Fruit fly (Drosophila melanogaster) whole organism, embryonic: Measurements from ENCODE around the gene bsh.

Experiments used
- Blimp-1 ChIP-seq: fragments of 200-800 bp; sonication (Bioruptor generic); optimal IDR thresholded peaks from 3 replicates; lab custom pipeline; 2018; ENCODE audit warnings: missing biosample characterization, missing genetic modification characterization, mild to moderate bottlenecking, moderate library complexity, missing genetic modification reagents
- BtbVII ChIP-seq: fragments of 200-800 bp; sonication (Bioruptor generic); optimal IDR thresholded peaks from 3 replicates; lab custom pipeline; 2017; ENCODE audit warnings: missing biosample characterization, mild to moderate bottlenecking, missing genetic modification characterization
- CG10147 ChIP-seq: fragments of 200-800 bp; sonication (Bioruptor generic); optimal IDR thresholded peaks from 2 replicates; lab custom pipeline; 2019; ENCODE audit warnings: missing biosample characterization, mild to moderate bottlenecking, missing genetic modification characterization, moderate library complexity
- CG1024 ChIP-seq: fragments of 200-800 bp; sonication (Bioruptor generic); IDR thresholded peaks from 2 replicates; pipeline ENCODE4 v1.3.6; 2022; ENCODE audit warnings: missing biosample characterization, missing genetic modification characterization
- CG10543 ChIP-seq: fragments of 200-800 bp; sonication (Bioruptor generic); optimal IDR thresholded peaks from 3 replicates; lab custom pipeline; 2017; ENCODE audit warnings: missing biosample characterization, mild to moderate bottlenecking, missing genetic modification characterization, moderate library complexity
- CG11695 ChIP-seq: fragments of 200-800 bp; sonication (Bioruptor generic); IDR thresholded peaks from 3 replicates; pipeline ENCODE4 v1.3.6; 2022; ENCODE audit warnings: missing biosample characterization, missing genetic modification characterization
- CG12744 ChIP-seq: fragments of 200-800 bp; sonication (Bioruptor generic); optimal IDR thresholded peaks from 2 replicates; lab custom pipeline; 2016; ENCODE audit warnings: missing biosample characterization, missing genetic modification characterization
- CG13296 ChIP-seq: fragments of 200-800 bp; sonication (Bioruptor generic); optimal IDR thresholded peaks from 3 replicates; lab custom pipeline; 2018; ENCODE audit warnings: missing biosample characterization, mild to moderate bottlenecking, missing genetic modification characterization
- CG13624 ChIP-seq: fragments of 200-800 bp; sonication (Bioruptor generic); optimal IDR thresholded peaks from 2 replicates; lab custom pipeline; 2016; ENCODE audit warnings: missing biosample characterization, missing genetic modification characterization
- CG14050 ChIP-seq: fragments of 200-800 bp; sonication (Bioruptor generic); IDR thresholded peaks from 3 replicates; pipeline ENCODE4 v1.3.6; 2022; ENCODE audit warnings: missing biosample characterization, missing genetic modification characterization
- CG14441 ChIP-seq: fragments of 200-800 bp; sonication (Bioruptor generic); IDR thresholded peaks from 2 replicates; pipeline ENCODE4 v1.3.6; 2022; ENCODE audit warnings: missing biosample characterization, missing genetic modification characterization
- CG14710 ChIP-seq: fragments of 200-800 bp; sonication (Bioruptor generic); optimal IDR thresholded peaks from 3 replicates; lab custom pipeline; 2019; ENCODE audit warnings: missing biosample characterization, mild to moderate bottlenecking, missing genetic modification characterization, moderate library complexity
- CG15601 ChIP-seq: fragments of 200-800 bp; sonication (Bioruptor generic); optimal IDR thresholded peaks from 3 replicates; lab custom pipeline; 2019; ENCODE audit warnings: missing biosample characterization, mild to moderate bottlenecking, missing genetic modification characterization, moderate library complexity
- CG16813 ChIP-seq: fragments of 200-800 bp; sonication (Bioruptor generic); IDR thresholded peaks from 3 replicates; pipeline ENCODE4 v1.3.6; 2022; ENCODE audit warnings: missing biosample characterization, missing genetic modification characterization; ENCODE audit not compliant: partially characterized antibody
- CG16863 ChIP-seq: fragments of 200-800 bp; sonication (Bioruptor generic); optimal IDR thresholded peaks from 3 replicates; lab custom pipeline; 2016; ENCODE audit warnings: missing biosample characterization, missing genetic modification characterization
- CG1832 ChIP-seq: fragments of 200-800 bp; sonication (Bioruptor generic); optimal IDR thresholded peaks from 2 replicates; lab custom pipeline; 2017; ENCODE audit warnings: missing biosample characterization, mild to moderate bottlenecking, missing genetic modification characterization, inconsistent platforms
- CG2712 ChIP-seq: fragments of 200-800 bp; optimal IDR thresholded peaks from 3 replicates; lab custom pipeline; 2019; ENCODE audit warnings: missing biosample characterization, mild to moderate bottlenecking, missing genetic modification characterization, moderate library complexity
- CG31441 ChIP-seq: fragments of 200-800 bp; sonication (Bioruptor generic); IDR thresholded peaks from 2 replicates; pipeline ENCODE4 v1.3.6; 2022; ENCODE audit warnings: missing biosample characterization, missing genetic modification characterization
- CG3163 ChIP-seq: fragments of 200-800 bp; sonication (Bioruptor generic); optimal IDR thresholded peaks from 3 replicates; lab custom pipeline; 2016; ENCODE audit warnings: missing biosample characterization, missing genetic modification characterization
- CG3726 ChIP-seq: fragments of 200-800 bp; sonication (Bioruptor generic); IDR thresholded peaks from 3 replicates; pipeline ENCODE4, ENCODE4 v1.3.6; 2022; ENCODE audit warnings: missing biosample characterization, missing genetic modification characterization
- CG3995 ChIP-seq: fragments of 200-800 bp; sonication (Bioruptor generic); optimal IDR thresholded peaks from 3 replicates; lab custom pipeline; 2016; ENCODE audit warnings: missing biosample characterization, missing genetic modification characterization
- CG8924 ChIP-seq: fragments of 200-800 bp; optimal IDR thresholded peaks from 3 replicates; lab custom pipeline; 2019; ENCODE audit warnings: missing biosample characterization, mild to moderate bottlenecking, missing genetic modification characterization, moderate library complexity
- Dek ChIP-seq: fragments of 200-800 bp; sonication (Bioruptor generic); optimal IDR thresholded peaks from 3 replicates; lab custom pipeline; 2019; ENCODE audit warnings: missing biosample characterization, mild to moderate bottlenecking, missing genetic modification characterization, moderate library complexity
- Doc3 ChIP-seq: fragments of 200-800 bp; sonication (Bioruptor generic); IDR thresholded peaks from 3 replicates; pipeline ENCODE4 v1.3.6; 2022; ENCODE audit warnings: missing biosample characterization, missing genetic modification characterization; ENCODE audit not compliant: partially characterized antibody
- Hr39 ChIP-seq: fragments of >200 bp; optimal IDR thresholded peaks from 2 replicates; lab custom pipeline; 2017
- Lim3 ChIP-seq: fragments of 200-800 bp; sonication (Bioruptor generic); IDR thresholded peaks from 2 replicates; pipeline ENCODE4 v1.3.6; 2022; ENCODE audit warnings: missing biosample characterization, missing genetic modification characterization
- Max ChIP-seq: fragments of 200-800 bp; sonication (Bioruptor generic); optimal IDR thresholded peaks from 2 replicates; lab custom pipeline; 2016; ENCODE audit warnings: missing biosample characterization, mild to moderate bottlenecking, missing genetic modification characterization
- Myb ChIP-seq: fragments of 200-800 bp; sonication (Bioruptor generic); optimal IDR thresholded peaks from 2 replicates; lab custom pipeline; 2016; ENCODE audit warnings: missing biosample characterization, missing genetic modification characterization
- Oli ChIP-seq: fragments of 200-800 bp; sonication (Bioruptor generic); optimal IDR thresholded peaks from 2 replicates; lab custom pipeline; 2018; ENCODE audit warnings: missing biosample characterization, mild to moderate bottlenecking, missing genetic modification characterization, moderate library complexity
- Ravus ChIP-seq: fragments of 200-800 bp; sonication (Bioruptor generic); IDR thresholded peaks from 2 replicates; pipeline ENCODE4 v1.3.6; 2022; ENCODE audit warnings: missing biosample characterization, missing genetic modification characterization
- Sin3A ChIP-seq: fragments of >200 bp; optimal IDR thresholded peaks from 2 replicates; lab custom pipeline; 2018
- bab2 ChIP-seq: fragments of 200-800 bp; sonication (Bioruptor generic); optimal IDR thresholded peaks from 2 replicates; lab custom pipeline; 2016; ENCODE audit warnings: missing biosample characterization, missing genetic modification characterization
- bcd ChIP-seq: fragments of 200-800 bp; sonication (Bioruptor generic); optimal IDR thresholded peaks from 2 replicates; lab custom pipeline; 2017; ENCODE audit warnings: missing biosample characterization, mild to moderate bottlenecking, missing genetic modification characterization
- cad ChIP-seq: fragments of >200 bp; optimal IDR thresholded peaks from 2 replicates; lab custom pipeline; 2017; ENCODE audit warnings: missing biosample characterization, missing genetic modification characterization
- ci ChIP-seq: fragments of 200-800 bp; sonication (Bioruptor generic); IDR thresholded peaks from 3 replicates; pipeline ENCODE4 v1.3.6; 2022; ENCODE audit warnings: missing biosample characterization, missing genetic modification characterization
- ftz-f1 ChIP-seq: fragments of 200-800 bp; sonication (Bioruptor generic); optimal IDR thresholded peaks from 2 replicates; lab custom pipeline; 2016; ENCODE audit warnings: missing biosample characterization, missing genetic modification characterization
- kni ChIP-seq: fragments of 200-800 bp; sonication (Bioruptor generic); optimal IDR thresholded peaks from 3 replicates; lab custom pipeline; 2017; ENCODE audit warnings: mild to moderate bottlenecking, missing biosample characterization, missing genetic modification reagents, missing genetic modification characterization
- lola ChIP-seq, 3 experiments: fragments of >200 bp in 2 of 3; fragments of 200-800 bp in 1 of 3; sonication (Bioruptor generic) in 1 of 3; optimal IDR thresholded peaks; 2 replicates each; lab custom pipeline; 2017 to 2019; ENCODE audit warnings: missing biosample characterization in 3 of 3, missing genetic modification characterization in 3 of 3, mild to moderate bottlenecking in 1 of 3, moderate library complexity in 1 of 3
- maf-S ChIP-seq: fragments of 200-800 bp; sonication (Bioruptor generic); optimal IDR thresholded peaks from 2 replicates; lab custom pipeline; 2016; ENCODE audit warnings: missing biosample characterization, missing genetic modification characterization
- mam ChIP-seq: fragments of 200-800 bp; sonication (Bioruptor generic); optimal IDR thresholded peaks from 3 replicates; lab custom pipeline; 2016; ENCODE audit warnings: missing biosample characterization, missing genetic modification characterization
- nau ChIP-seq: fragments of 200-800 bp; sonication (Bioruptor generic); optimal IDR thresholded peaks from 3 replicates; lab custom pipeline; 2017; ENCODE audit warnings: missing biosample characterization, mild to moderate bottlenecking, missing genetic modification characterization, missing genetic modification reagents
- nerfin-1 ChIP-seq: fragments of 200-800 bp; sonication (Bioruptor generic); optimal IDR thresholded peaks from 3 replicates; lab custom pipeline; 2019; ENCODE audit warnings: missing biosample characterization, mild to moderate bottlenecking, missing genetic modification characterization, moderate library complexity
- rib ChIP-seq: fragments of 200-800 bp; sonication (Bioruptor generic); IDR thresholded peaks from 2 replicates; pipeline ENCODE4 v1.3.6; 2022; ENCODE audit warnings: missing biosample characterization, missing genetic modification characterization
- row ChIP-seq: fragments of 200-800 bp; sonication (Bioruptor generic); IDR thresholded peaks from 3 replicates; pipeline ENCODE4 v1.3.6; 2022; ENCODE audit warnings: missing biosample characterization, missing genetic modification characterization
- run ChIP-seq: fragments of 200-800 bp; sonication (Bioruptor generic); optimal IDR thresholded peaks from 3 replicates; lab custom pipeline; 2018; ENCODE audit warnings: missing biosample characterization, mild to moderate bottlenecking, missing genetic modification characterization
- seq ChIP-seq: fragments of 200-800 bp; sonication (Bioruptor generic); IDR thresholded peaks from 2 replicates; pipeline ENCODE4 v1.3.6; 2022; ENCODE audit warnings: missing biosample characterization, missing genetic modification characterization
- ssp ChIP-seq: fragments of 200-800 bp; sonication (Bioruptor generic); IDR thresholded peaks from 2 replicates; pipeline ENCODE4 v1.3.6; 2022; ENCODE audit warnings: missing biosample characterization, missing genetic modification characterization
- sug ChIP-seq: fragments of 200-800 bp; optimal IDR thresholded peaks from 2 replicates; lab custom pipeline; 2019; ENCODE audit warnings: missing biosample characterization, mild to moderate bottlenecking, missing genetic modification characterization, moderate library complexity
- ttk ChIP-seq: fragments of 200-800 bp; sonication (Bioruptor generic); IDR thresholded peaks from 2 replicates; pipeline ENCODE4 v2.1.2; 2022; ENCODE audit warnings: missing biosample characterization, missing genetic modification characterization
- zen2 ChIP-seq: fragments of 200-800 bp; sonication (Bioruptor generic); IDR thresholded peaks from 3 replicates; pipeline ENCODE4 v1.3.6; 2022; ENCODE audit warnings: missing biosample characterization, missing genetic modification characterization; ENCODE audit not compliant: partially characterized antibody

bsh gene

dm6 chr2L:19758511-19759128 lies 10.2 kb downstream of the bsh start, which contains the start of the genes CG10628 and Dus3 (continued):
- TF ChIP-seq mam (peak; percentile 96), Hr39 (lab: Kevin White, UChicago) (no peak), CG1832 (GFP tag; lab: Kevin White, UChicago) (no peak), ttk (peak; percentile 88), Dek (tag; lab: Kevin White, UChicago) (peak; percentile 82), CG10543 (GFP tag; lab: Kevin White, UChicago) (peak; percentile 88), Myb (GFP tag; lab: Kevin White, UChicago) (peak; percentile 73), run (tag; lab: Kevin White, UChicago) (peak; percentile 64), sug (tag; lab: Kevin White, UChicago) (peak; percentile 91), ssp (peak; percentile 80), kni (GFP tag; lab: Kevin White, UChicago) (peak; percentile 35), lola (GFP tag; optimal IDR thresholded peaks at IDR 0.05; lab: Kevin White, UChicago) (peak in 1 of 3 experiments; percentile 85), Oli (tag; lab: Kevin White, UChicago) (peak; percentile 87), CG3163 (GFP tag; lab: Kevin White, UChicago) (peak; percentile 75), CG14441 (peak; percentile 93), CG14710 (tag; lab: Kevin White, UChicago) (peak; percentile 92), row (GFP tag; lab: Robert Waterston, UW) (peak; percentile 97), CG1024 (peak; percentile 78), CG16863 (GFP tag; lab: Kevin White, UChicago) (peak; percentile 89), CG11695 (GFP tag; lab: Robert Waterston, UW) (peak; percentile 90), CG31441 (GFP tag; lab: Robert Waterston, UW) (peak; percentile 100), bcd (peak; percentile 90), BtbVII (GFP tag; lab: Kevin White, UChicago) (peak; percentile 82), zen2 (GFP tag; lab: Robert Waterston, UW) (no peak; the same call in 2 of the 3 replicates), seq (peak; percentile 73), cad (no peak), ftz-f1 (peak; percentile 37), CG3995 (GFP tag; lab: Kevin White, UChicago) (peak; percentile 100), Blimp-1 (GFP tag; lab: Kevin White, UChicago) (peak; percentile 85), CG8924 (tag; lab: Kevin White, UChicago) (peak; percentile 90), Max (peak; percentile 97), CG10147 (GFP tag; lab: Kevin White, UChicago) (peak; percentile 88), Ravus (GFP tag; lab: Robert Waterston, UW) (peak; percentile 59), rib (peak; percentile 94), CG15601 (peak; percentile 86), CG12744 (GFP tag; lab: Kevin White, UChicago) (peak; percentile 75), Lim3 (GFP tag; lab: Robert Waterston, UW) (peak; percentile 75), bab2 (peak; percentile 93), Doc3 (0 out of 3 replicates have a peak, but pooled peaks have one; percentile 11), CG3726 (GFP tag; lab: Robert Waterston, UW) (peak; percentile 69; the same call in 2 of the 3 replicates), CG13296 (GFP tag; lab: Kevin White, UChicago) (peak; percentile 80), nerfin-1 (tag; lab: Kevin White, UChicago) (peak; percentile 96), CG16813 (GFP tag; lab: Robert Waterston, UW) (peak; percentile 63; the same call in 2 of the 3 replicates), Sin3A (lab: Kevin White, UChicago) (peak; percentile 77), ci (peak; percentile 93), CG13624 (peak; percentile 94), nau (GFP tag; lab: Kevin White, UChicago) (peak; percentile 83), CG2712 (peak; percentile 93), CG14050 (GFP tag; lab: Robert Waterston, UW) (peak; percentile 88), maf-S (GFP tag; lab: Kevin White, UChicago) (peak; percentile 89)
